Fruit fly (Drosophila melanogaster) Kc167 (cell line): ENCODE results near the gene CG14410.

Source experiments
- Myc ChIP-seq: fragments of >200 bp; optimal IDR thresholded peaks from 2 replicates; lab custom pipeline; 2017; ENCODE audit warnings: missing external identifiers
- Sin3A ChIP-seq: fragments of >200 bp; optimal IDR thresholded peaks from 2 replicates; lab custom pipeline; 2018; ENCODE audit warnings: missing external identifiers
- h ChIP-seq: fragments of >200 bp; optimal IDR thresholded peaks from 3 replicates; lab custom pipeline; 2018; ENCODE audit warnings: missing external identifiers
- insv ChIP-seq: fragments of >200 bp; optimal IDR thresholded peaks from 3 replicates; lab custom pipeline; 2018; ENCODE audit warnings: missing external identifiers
- psq ChIP-seq: fragments of >200 bp; optimal IDR thresholded peaks from 2 replicates; lab custom pipeline; 2017; ENCODE audit warnings: missing external identifiers
- ttk ChIP-seq: sonication (Bioruptor generic); optimal IDR thresholded peaks from 2 replicates; lab custom pipeline; 2017; ENCODE audit warnings: missing external identifiers

Gene CG14410

DNA sequence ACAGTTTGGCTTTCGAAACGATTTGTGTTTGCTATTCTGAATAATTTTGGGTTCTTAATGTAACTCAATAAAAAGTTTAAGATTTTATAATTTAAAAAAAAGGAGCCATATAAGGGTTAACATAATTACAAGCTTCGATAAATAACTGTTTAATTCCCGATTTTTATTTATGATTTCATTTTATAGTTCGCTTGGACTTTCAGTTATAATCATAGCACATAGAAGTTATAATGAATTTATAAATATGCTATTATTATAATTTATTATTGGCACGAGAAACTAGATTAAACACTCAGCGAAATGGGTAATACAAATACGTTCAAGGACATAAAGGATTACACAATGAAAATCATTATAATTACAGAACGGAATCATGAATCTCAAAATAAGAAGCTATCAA is at the start of gene CG14410:
Gene CG14410, plus strand, starts transcription at position 301 of the 400 bp plus-strand sequence.
- TF ChIP-seq insv (lab: Kevin White, UChicago) (no peak), Sin3A (lab: Kevin White, UChicago) (no peak), h (lab: Kevin White, UChicago) (no peak), Myc (no peak), psq (no peak), ttk (lab: Kevin White, UChicago) (no peak)

DNA sequence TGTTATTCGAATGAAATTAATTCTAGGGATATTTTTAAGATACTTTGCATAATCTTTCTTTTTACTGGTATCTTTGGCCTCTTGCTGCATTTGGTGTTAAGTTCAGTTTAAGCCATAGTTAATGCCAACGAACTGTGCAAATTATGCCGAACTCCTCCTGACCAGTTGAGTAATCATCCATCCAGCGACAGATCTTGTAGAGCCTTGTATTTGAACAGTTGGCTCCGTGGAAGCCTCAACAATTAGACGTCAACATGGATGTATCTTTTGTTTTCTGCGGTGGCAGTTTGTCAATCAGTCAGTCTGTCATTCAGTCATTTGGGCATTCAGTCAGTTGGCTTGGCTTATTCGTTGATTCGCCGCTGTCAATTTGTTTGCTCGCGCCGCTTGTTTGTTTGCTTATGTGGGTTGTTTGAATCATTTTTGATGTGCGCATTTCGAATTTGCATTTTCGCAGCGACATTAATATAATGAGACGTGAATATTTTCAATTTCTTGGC is 33.9 kb upstream of the CG14410 start:
- no peak for TF ChIP-seq h (lab: Kevin White, UChicago)
- TF ChIP-seq psq: no peak
- no peak for TF ChIP-seq Myc
- no peak for TF ChIP-seq ttk (lab: Kevin White, UChicago)
- TF ChIP-seq insv (lab: Kevin White, UChicago): no peak
- no peak for TF ChIP-seq Sin3A (lab: Kevin White, UChicago)

- TF ChIP-seq h (lab: Kevin White, UChicago) (no peak), Sin3A (lab: Kevin White, UChicago) (no peak), insv (lab: Kevin White, UChicago) (no peak), Myc (no peak), ttk (lab: Kevin White, UChicago) (no peak), psq (no peak)
Observed at dm6 chrX:14805646-14806045, 30.9 kb upstream of the CG14410 start.

DNA sequence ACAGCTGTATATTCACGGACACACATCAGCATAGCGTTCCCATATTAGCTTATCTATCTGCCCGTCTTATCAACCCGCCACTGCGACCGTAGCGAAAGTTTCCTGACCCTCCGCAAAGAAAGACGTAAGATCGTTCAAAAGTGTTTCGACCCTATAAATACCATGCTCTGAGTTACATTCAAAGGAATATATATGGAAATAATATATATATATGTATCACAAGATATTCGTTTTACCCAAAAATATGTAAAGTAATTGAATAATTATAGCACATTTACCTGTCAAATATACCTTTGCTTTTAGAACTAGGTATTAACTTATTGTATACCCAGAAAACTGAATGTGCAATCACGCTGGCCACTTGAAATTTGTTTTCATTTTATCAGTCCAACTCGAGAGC is 26.1 kb upstream of the CG14410 start:
- no peak for TF ChIP-seq h (lab: Kevin White, UChicago)
- no peak for TF ChIP-seq psq
- no peak for TF ChIP-seq ttk (lab: Kevin White, UChicago)
- no peak for TF ChIP-seq insv (lab: Kevin White, UChicago)
- TF ChIP-seq Sin3A (lab: Kevin White, UChicago): no peak
- TF ChIP-seq Myc: no peak

DNA sequence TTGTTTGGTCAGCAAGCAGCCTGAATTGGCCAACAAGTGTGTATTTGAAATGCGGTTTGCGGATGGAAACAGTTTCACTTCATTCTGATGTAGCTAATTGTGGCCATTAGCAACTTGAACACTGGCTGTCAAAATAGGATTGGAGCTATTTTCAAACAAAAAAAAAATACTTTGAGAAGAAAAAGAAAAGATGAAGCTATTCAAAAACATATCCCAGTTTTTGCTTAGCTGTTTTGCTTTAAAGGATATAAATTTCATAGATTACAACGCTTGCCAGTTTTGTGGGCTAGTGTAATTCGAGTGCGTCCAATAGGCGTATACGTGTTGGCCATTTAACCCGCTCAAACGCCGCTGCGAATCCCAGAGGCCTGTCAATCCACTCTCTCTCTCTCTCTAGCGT is 24.3 kb upstream of the CG14410 start:
- TF ChIP-seq Myc (no peak), ttk (lab: Kevin White, UChicago) (no peak), Sin3A (lab: Kevin White, UChicago) (no peak), h (lab: Kevin White, UChicago) (no peak), psq (no peak)

- TF ChIP-seq insv (lab: Kevin White, UChicago) (no peak), Sin3A (lab: Kevin White, UChicago) (no peak), ttk (lab: Kevin White, UChicago) (no peak), psq (no peak), Myc (no peak), h (lab: Kevin White, UChicago) (no peak)
Observed at dm6 chrX:14824690-14825469, 11.6 kb upstream of the CG14410 start.

dm6 chrX:14825470-14825787 is 11.1 kb upstream of the CG14410 start:
- no peak for TF ChIP-seq psq
- TF ChIP-seq ttk (lab: Kevin White, UChicago): no peak
- TF ChIP-seq insv (lab: Kevin White, UChicago): no peak
- no peak for TF ChIP-seq Sin3A (lab: Kevin White, UChicago)
- no peak for TF ChIP-seq Myc
- no peak for TF ChIP-seq h (lab: Kevin White, UChicago)

- TF ChIP-seq insv (lab: Kevin White, UChicago) (no peak), Sin3A (lab: Kevin White, UChicago) (no peak), ttk (lab: Kevin White, UChicago) (no peak), psq (no peak), h (lab: Kevin White, UChicago) (no peak), Myc (no peak)
Observed at dm6 chrX:14825922-14826617, 10.5 kb upstream of the CG14410 start, which contains the start of gene rut. TSS of gene rut (minus strand) at chrX:14826073.

- TF ChIP-seq ttk (lab: Kevin White, UChicago): no peak
- no peak for TF ChIP-seq Myc
- no peak for TF ChIP-seq h (lab: Kevin White, UChicago)
- TF ChIP-seq insv (lab: Kevin White, UChicago): no peak
- no peak for TF ChIP-seq psq
- no peak for TF ChIP-seq Sin3A (lab: Kevin White, UChicago)
Observed at dm6 chrX:14827643-14828042, 8.9 kb upstream of the CG14410 start.

DNA sequence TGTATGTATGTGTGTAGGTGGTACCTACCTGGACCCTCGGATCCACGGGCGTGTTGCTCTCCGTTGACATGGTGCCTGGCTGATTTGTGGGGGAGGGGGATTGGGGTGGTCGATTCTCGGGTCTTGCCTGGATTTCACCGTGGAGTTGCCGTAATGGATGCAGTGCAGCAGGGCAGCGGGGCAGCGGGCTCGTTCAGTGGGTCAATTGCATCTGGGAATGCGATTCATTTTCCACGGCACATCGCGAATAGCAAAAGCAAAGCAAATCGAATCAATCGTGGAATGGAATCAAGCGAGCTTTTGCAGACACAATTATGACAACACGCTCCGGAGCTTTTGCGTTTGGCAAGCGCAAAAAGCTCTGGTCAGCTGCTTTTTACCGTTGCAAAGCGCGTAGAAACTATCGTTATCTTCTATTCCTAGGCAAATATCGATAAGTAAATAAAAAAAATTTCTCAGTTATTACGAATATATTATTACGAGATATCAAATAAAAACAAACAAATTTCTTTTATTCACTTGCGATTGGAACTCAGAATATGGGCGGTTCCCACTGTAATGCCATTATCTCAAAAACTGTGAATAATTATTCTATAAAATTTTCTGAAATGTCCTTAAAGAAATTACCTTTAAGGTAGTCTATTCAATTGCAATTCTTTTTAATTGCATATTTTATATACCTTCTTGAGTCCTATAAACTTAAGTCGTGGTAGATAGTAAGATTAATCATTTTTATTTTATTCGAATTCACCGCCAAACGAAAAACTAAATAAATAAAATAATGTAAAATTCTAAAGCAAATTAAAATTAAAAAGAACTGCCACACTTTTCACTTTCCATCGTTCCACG is 4.6 kb upstream of the CG14410 start, which contains the start of gene CG14408:
Gene CG14408, minus strand, starts transcription at position 321 of the 849 bp plus-strand sequence.
- TF ChIP-seq Sin3A (lab: Kevin White, UChicago): no peak
- TF ChIP-seq ttk (lab: Kevin White, UChicago): no peak
- TF ChIP-seq insv (lab: Kevin White, UChicago): no peak
- no peak for TF ChIP-seq Myc
- no peak for TF ChIP-seq h (lab: Kevin White, UChicago)
- TF ChIP-seq psq: no peak

DNA sequence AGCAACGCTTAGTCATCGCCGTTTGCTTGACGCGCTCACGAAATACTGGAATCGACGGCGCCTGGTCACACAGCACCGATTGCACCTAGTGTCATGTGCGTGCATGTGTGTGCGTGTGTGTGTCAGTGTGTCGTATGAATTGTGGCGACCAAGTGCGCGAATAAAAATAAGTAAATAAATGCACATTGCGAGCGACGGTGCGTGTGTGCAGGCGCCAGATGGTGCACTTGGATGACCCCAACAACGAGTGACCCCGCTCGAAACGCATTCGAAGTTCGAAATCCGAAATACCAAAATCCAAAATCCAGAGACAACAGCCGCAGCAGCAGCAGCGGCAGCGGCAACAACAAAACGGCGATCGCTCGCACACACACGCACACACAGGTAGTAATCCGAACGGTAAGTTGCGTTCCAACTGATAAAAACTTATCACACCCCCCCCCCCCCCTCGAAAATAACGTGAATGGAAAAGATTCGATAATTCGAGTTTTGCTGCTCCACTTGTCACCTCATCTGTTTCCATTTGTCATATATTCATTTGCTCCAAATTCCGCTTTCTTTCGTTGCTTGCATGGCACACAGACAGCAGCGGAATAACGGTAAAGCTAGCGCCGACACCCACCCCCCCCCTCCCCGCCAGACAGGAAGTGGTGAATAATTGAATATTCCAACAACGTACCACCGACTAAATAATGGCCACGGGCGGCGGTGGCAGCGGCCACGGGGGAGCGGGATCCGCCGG is 3.8 kb upstream of the CG14410 start, which contains the start of gene CG14411:
Gene CG14411, plus strand, starts transcription at position 86 of the 742 bp plus-strand sequence.
- TF ChIP-seq ttk (lab: Kevin White, UChicago) (no peak), psq (no peak), insv (lab: Kevin White, UChicago) (no peak), Sin3A (lab: Kevin White, UChicago) (no peak)
